Fruit fly (Drosophila melanogaster) Kc167 (cell line): ENCODE measurements around the gene CG13073.

Experiments
- Myc ChIP-seq: fragments of >200 bp; optimal IDR thresholded peaks from 2 replicates; lab custom pipeline; 2017; ENCODE audit warnings: missing external identifiers
- Sin3A ChIP-seq: fragments of >200 bp; optimal IDR thresholded peaks from 2 replicates; lab custom pipeline; 2018; ENCODE audit warnings: missing external identifiers
- insv ChIP-seq: fragments of >200 bp; optimal IDR thresholded peaks from 3 replicates; lab custom pipeline; 2018; ENCODE audit warnings: missing external identifiers
- psq ChIP-seq: fragments of >200 bp; optimal IDR thresholded peaks from 2 replicates; lab custom pipeline; 2017; ENCODE audit warnings: missing external identifiers
- ttk ChIP-seq: sonication (Bioruptor generic); optimal IDR thresholded peaks from 2 replicates; lab custom pipeline; 2017; ENCODE audit warnings: missing external identifiers

dm6 chr3L:16233850-16234494, 16.9 kb upstream of the CG13073 start:
- TF ChIP-seq Sin3A (lab: Kevin White, UChicago) (no peak), psq (lab: Kevin White, UChicago) (no peak), Myc (lab: Kevin White, UChicago) (no peak), insv (lab: Kevin White, UChicago) (no peak), ttk (no peak)
